Fruit fly (Drosophila melanogaster) whole organism, embryonic: Measurements from ENCODE around the gene CG2120.
A peak's percentile ranks its signal among the peaks of the same experiment; 100 is the strongest.

ENCODE experiments used
- Bgb ChIP-seq: fragments of 200-800 bp; sonication (Bioruptor generic); IDR thresholded peaks from 2 replicates; pipeline ENCODE4 v1.3.6; 2022; ENCODE audit warnings: missing biosample characterization, missing genetic modification characterization; ENCODE audit not compliant: partially characterized antibody
- CG10979 ChIP-seq: fragments of 200-800 bp; sonication (Bioruptor generic); optimal IDR thresholded peaks from 2 replicates; lab custom pipeline; 2018; ENCODE audit warnings: missing biosample characterization, mild to moderate bottlenecking, missing genetic modification characterization, moderate library complexity
- CG11504 ChIP-seq: fragments of 200-800 bp; sonication (Bioruptor generic); optimal IDR thresholded peaks from 3 replicates; lab custom pipeline; 2019; ENCODE audit warnings: missing biosample characterization, mild to moderate bottlenecking, missing genetic modification characterization, moderate library complexity
- CG11696 ChIP-seq: fragments of 200-800 bp; sonication (Bioruptor generic); IDR thresholded peaks from 2 replicates; pipeline ENCODE4 v1.3.6; 2022; ENCODE audit warnings: missing biosample characterization, missing genetic modification characterization
- CG12155 ChIP-seq: fragments of 200-800 bp; sonication (Bioruptor generic); optimal IDR thresholded peaks from 3 replicates; lab custom pipeline; 2016; ENCODE audit warnings: missing biosample characterization, missing genetic modification characterization
- CG12236 ChIP-seq: fragments of 200-800 bp; sonication (Bioruptor generic); optimal IDR thresholded peaks from 2 replicates; lab custom pipeline; 2016; ENCODE audit warnings: missing biosample characterization, missing genetic modification characterization
- CG13287 ChIP-seq: fragments of 200-800 bp; sonication (Bioruptor generic); IDR thresholded peaks from 2 replicates; pipeline ENCODE4 v1.3.6; 2022; ENCODE audit warnings: missing biosample characterization, missing genetic modification characterization; ENCODE audit not compliant: partially characterized antibody
- CG14965 ChIP-seq: fragments of 200-800 bp; sonication (Bioruptor generic); optimal IDR thresholded peaks from 2 replicates; lab custom pipeline; 2016; ENCODE audit warnings: missing biosample characterization, missing genetic modification characterization, borderline replicate concordance
- CG17385 ChIP-seq: fragments of 200-800 bp; sonication (Bioruptor generic); optimal IDR thresholded peaks from 3 replicates; lab custom pipeline; 2018; ENCODE audit warnings: missing biosample characterization, mild to moderate bottlenecking, missing genetic modification characterization
- CG18011 ChIP-seq: fragments of 200-800 bp; sonication (Bioruptor generic); optimal IDR thresholded peaks from 2 replicates; lab custom pipeline; 2017; ENCODE audit warnings: missing biosample characterization, missing genetic modification characterization, mild to moderate bottlenecking, moderate library complexity, missing genotype
- CG2202 ChIP-seq: fragments of 200-800 bp; sonication (Bioruptor generic); optimal IDR thresholded peaks from 2 replicates; lab custom pipeline; 2018; ENCODE audit warnings: missing biosample characterization, mild to moderate bottlenecking, missing genetic modification characterization
- CG30020 ChIP-seq: fragments of 200-800 bp; optimal IDR thresholded peaks from 2 replicates; lab custom pipeline; 2019; ENCODE audit warnings: missing biosample characterization, mild to moderate bottlenecking, missing genetic modification characterization, moderate library complexity
- CG30403 ChIP-seq: fragments of 200-800 bp; sonication (Bioruptor generic); optimal IDR thresholded peaks from 3 replicates; lab custom pipeline; 2016; ENCODE audit warnings: missing biosample characterization, missing genetic modification characterization
- CG32532 ChIP-seq: fragments of 200-800 bp; sonication (Bioruptor generic); IDR thresholded peaks from 2 replicates; pipeline ENCODE4 v1.3.6; 2022; ENCODE audit warnings: missing biosample characterization, missing genetic modification characterization
- CG33557 ChIP-seq: fragments of 200-800 bp; sonication (Bioruptor generic); optimal IDR thresholded peaks from 2 replicates; lab custom pipeline; 2019; ENCODE audit warnings: missing biosample characterization, mild to moderate bottlenecking, missing genetic modification characterization, moderate library complexity
- CG34376 ChIP-seq: fragments of 200-800 bp; sonication (Bioruptor generic); optimal IDR thresholded peaks from 2 replicates; lab custom pipeline; 2018; ENCODE audit warnings: missing biosample characterization, mild to moderate bottlenecking, missing genetic modification characterization
- CG3847 ChIP-seq: fragments of 200-800 bp; sonication (Bioruptor generic); IDR thresholded peaks from 2 replicates; pipeline ENCODE4 v1.3.6; 2022; ENCODE audit warnings: missing biosample characterization, missing genetic modification characterization
- CG4404 ChIP-seq: fragments of 200-800 bp; sonication (Bioruptor generic); IDR thresholded peaks from 2 replicates; pipeline ENCODE4 v1.3.6; 2022; ENCODE audit warnings: missing biosample characterization, missing genetic modification characterization
- CG6175 ChIP-seq: fragments of 200-800 bp; sonication (Bioruptor generic); IDR thresholded peaks from 3 replicates; pipeline ENCODE4 v1.3.6; 2022; ENCODE audit warnings: missing biosample characterization, missing genetic modification characterization
- CG6272 ChIP-seq: fragments of 200-800 bp; sonication (Bioruptor generic); IDR thresholded peaks from 2 replicates; pipeline ENCODE4 v1.3.6; 2022; ENCODE audit warnings: missing biosample characterization, missing genetic modification characterization
- CG9609 ChIP-seq: fragments of 200-800 bp; sonication (Bioruptor generic); optimal IDR thresholded peaks from 3 replicates; lab custom pipeline; 2016; ENCODE audit warnings: missing biosample characterization, missing genetic modification characterization
- D19B ChIP-seq: fragments of 200-800 bp; sonication (Bioruptor generic); optimal IDR thresholded peaks from 2 replicates; lab custom pipeline; 2017; ENCODE audit warnings: missing biosample characterization, mild to moderate bottlenecking, missing genetic modification characterization
- Dek ChIP-seq: fragments of 200-800 bp; sonication (Bioruptor generic); optimal IDR thresholded peaks from 3 replicates; lab custom pipeline; 2019; ENCODE audit warnings: missing biosample characterization, mild to moderate bottlenecking, missing genetic modification characterization, moderate library complexity
- Doc2 ChIP-seq: fragments of 200-800 bp; sonication (Bioruptor generic); IDR thresholded peaks from 2 replicates; pipeline ENCODE4 v1.3.6; 2022; ENCODE audit warnings: missing biosample characterization, missing genetic modification characterization
- Fer1 ChIP-seq: fragments of 200-800 bp; sonication (Bioruptor generic); optimal IDR thresholded peaks from 2 replicates; lab custom pipeline; 2017; ENCODE audit warnings: missing biosample characterization, mild to moderate bottlenecking, missing genetic modification characterization
- Hr3 ChIP-seq: fragments of 200-800 bp; sonication (Bioruptor generic); optimal IDR thresholded peaks from 3 replicates; lab custom pipeline; 2016; ENCODE audit warnings: missing biosample characterization, missing genetic modification characterization
- Lim3 ChIP-seq: fragments of 200-800 bp; sonication (Bioruptor generic); IDR thresholded peaks from 2 replicates; pipeline ENCODE4 v1.3.6; 2022; ENCODE audit warnings: missing biosample characterization, missing genetic modification characterization
- Nf-YC ChIP-seq: fragments of 200-800 bp; optimal IDR thresholded peaks from 3 replicates; lab custom pipeline; 2019; ENCODE audit warnings: missing biosample characterization, mild to moderate bottlenecking, missing genetic modification characterization, moderate library complexity
- PHDP ChIP-seq: fragments of 200-800 bp; sonication (Bioruptor generic); optimal IDR thresholded peaks from 3 replicates; lab custom pipeline; 2018; ENCODE audit warnings: missing biosample characterization, mild to moderate bottlenecking, missing genetic modification characterization, moderate library complexity
- Rfx ChIP-seq: fragments of 200-800 bp; sonication (Bioruptor generic); IDR thresholded peaks from 2 replicates; pipeline ENCODE4 v1.3.6; 2022; ENCODE audit warnings: missing biosample characterization, missing genetic modification characterization
- Sox102F ChIP-seq: fragments of 200-800 bp; sonication (Bioruptor generic); optimal IDR thresholded peaks from 2 replicates; lab custom pipeline; 2018; ENCODE audit warnings: missing biosample characterization, mild to moderate bottlenecking, missing genetic modification characterization, moderate library complexity
- bbx ChIP-seq: fragments of 200-800 bp; sonication (Bioruptor generic); IDR thresholded peaks from 2 replicates; pipeline ENCODE4 v1.3.6; 2022; ENCODE audit warnings: missing biosample characterization, missing genetic modification characterization; ENCODE audit not compliant: partially characterized antibody
- bowl ChIP-seq: fragments of 200-800 bp; sonication (Bioruptor generic); IDR thresholded peaks from 2 replicates; pipeline ENCODE4 v1.3.6; 2022; ENCODE audit warnings: missing biosample characterization, missing genetic modification characterization
- cad ChIP-seq: fragments of >200 bp; optimal IDR thresholded peaks from 2 replicates; lab custom pipeline; 2017; ENCODE audit warnings: missing biosample characterization, missing genetic modification characterization
- cato ChIP-seq: fragments of 200-800 bp; sonication (Bioruptor generic); optimal IDR thresholded peaks from 2 replicates; lab custom pipeline; 2016; ENCODE audit warnings: missing biosample characterization, missing genetic modification characterization, borderline replicate concordance
- dimm ChIP-seq: fragments of 200-800 bp; sonication (Bioruptor generic); IDR thresholded peaks from 2 replicates; pipeline ENCODE4 v1.3.6; 2022; ENCODE audit warnings: missing biosample characterization, missing genetic modification characterization
- dmrt11E ChIP-seq: fragments of 200-800 bp; sonication (Bioruptor generic); optimal IDR thresholded peaks from 3 replicates; lab custom pipeline; 2018; ENCODE audit warnings: missing biosample characterization, mild to moderate bottlenecking, missing genetic modification characterization, moderate library complexity
- emc ChIP-seq: fragments of 200-800 bp; sonication (Bioruptor generic); optimal IDR thresholded peaks from 2 replicates; lab custom pipeline; 2016; ENCODE audit warnings: missing biosample characterization, missing genetic modification characterization
- her ChIP-seq: fragments of 200-800 bp; sonication (Bioruptor generic); optimal IDR thresholded peaks from 2 replicates; lab custom pipeline; 2016; ENCODE audit warnings: missing biosample characterization, missing genetic modification characterization
- knrl ChIP-seq: fragments of 200-800 bp; sonication (Bioruptor generic); IDR thresholded peaks from 3 replicates; pipeline ENCODE4 v1.3.6; 2022; ENCODE audit warnings: missing biosample characterization, missing genetic modification characterization; ENCODE audit not compliant: partially characterized antibody
- org-1 ChIP-seq: fragments of 200-800 bp; sonication (Bioruptor generic); optimal IDR thresholded peaks from 2 replicates; lab custom pipeline; 2017; ENCODE audit warnings: missing biosample characterization, missing genetic modification characterization
- pnt ChIP-seq: fragments of 200-800 bp; sonication (Bioruptor generic); optimal IDR thresholded peaks from 3 replicates; lab custom pipeline; 2016; ENCODE audit warnings: missing biosample characterization, missing genetic modification characterization
- prd ChIP-seq, 3 experiments: fragments of >200 bp in 2 of 3; fragments of 200-800 bp in 1 of 3; sonication (Bioruptor generic) in 1 of 3; optimal IDR thresholded peaks in 2 of 3; IDR thresholded peaks in 1 of 3; 2 replicates in 2 of 3; 3 replicates in 1 of 3; pipeline versions ENCODE4 v1.3.6 to Lab custom; 2017 to 2022; ENCODE audit warnings: missing biosample characterization in 1 of 3, missing genetic modification characterization in 1 of 3
- rib ChIP-seq: fragments of 200-800 bp; sonication (Bioruptor generic); IDR thresholded peaks from 2 replicates; pipeline ENCODE4 v1.3.6; 2022; ENCODE audit warnings: missing biosample characterization, missing genetic modification characterization
- schlank ChIP-seq: fragments of 200-800 bp; sonication (Bioruptor generic); optimal IDR thresholded peaks from 2 replicates; lab custom pipeline; 2018; ENCODE audit warnings: missing biosample characterization, mild to moderate bottlenecking, missing genetic modification characterization
- sim ChIP-seq: fragments of 200-800 bp; sonication (Bioruptor generic); IDR thresholded peaks from 2 replicates; pipeline ENCODE4 v1.3.6; 2022; ENCODE audit warnings: missing biosample characterization, missing genetic modification characterization
- tio ChIP-seq: fragments of 200-800 bp; sonication (Bioruptor generic); optimal IDR thresholded peaks from 2 replicates; lab custom pipeline; 2017; ENCODE audit warnings: missing biosample characterization, missing genetic modification characterization, inconsistent platforms
- toy ChIP-seq: fragments of 200-800 bp; sonication (Bioruptor generic); IDR thresholded peaks from 2 replicates; pipeline ENCODE4 v1.3.6; 2022; ENCODE audit warnings: missing biosample characterization, missing genetic modification characterization
- twi ChIP-seq: fragments of 200-800 bp; optimal IDR thresholded peaks from 2 replicates; lab custom pipeline; 2019; ENCODE audit warnings: missing biosample characterization, mild to moderate bottlenecking, missing genetic modification characterization, moderate library complexity

Gene CG2120

dm6 chrX:8145501-8146157, 10.0 kb downstream of the CG2120 start, which contains the start of the genes alpha-PheRS and CG2129 (continued):
- TF ChIP-seq prd (optimal IDR thresholded peaks at IDR 0.05; lab: Kevin White, UChicago) (no peak), prd (GFP tag; IDR thresholded peaks at IDR 0.05; lab: Robert Waterston, UW) (no peak), CG13287 (peak; percentile 53; the same call in 1 of the 2 replicates), dimm (GFP tag; lab: Robert Waterston, UW) (no peak), cato (GFP tag; lab: Kevin White, UChicago) (no peak), bbx (GFP tag; lab: Robert Waterston, UW) (no peak), Hr3 (peak; percentile 1), pnt (GFP tag; lab: Kevin White, UChicago) (no peak), CG33557 (GFP tag; lab: Kevin White, UChicago) (peak; percentile 0), Nf-YC (tag; lab: Kevin White, UChicago) (peak; percentile 48), Fer1 (peak; percentile 54), CG18011 (GFP tag; lab: Kevin White, UChicago) (no peak), bowl (GFP tag; lab: Robert Waterston, UW) (no peak), CG10979 (tag; lab: Kevin White, UChicago) (peak; percentile 7), her (GFP tag; lab: Kevin White, UChicago) (no peak), CG12236 (no peak), twi (tag; lab: Kevin White, UChicago) (no peak), cad (GFP tag; lab: Kevin White, UChicago) (no peak), knrl (GFP tag; lab: Robert Waterston, UW) (no peak), CG4404 (GFP tag; lab: Robert Waterston, UW) (no peak), org-1 (GFP tag; lab: Kevin White, UChicago) (no peak), tio (no peak), toy (no peak), CG32532 (peak; percentile 29; the same call in 1 of the 2 replicates), rib (GFP tag; lab: Robert Waterston, UW) (no peak), Lim3 (GFP tag; lab: Robert Waterston, UW) (no peak), CG14965 (GFP tag; lab: Kevin White, UChicago) (no peak), CG34376 (GFP tag; lab: Kevin White, UChicago) (peak; percentile 52), CG12155 (GFP tag; lab: Kevin White, UChicago) (peak; percentile 3), CG11504 (no peak), schlank (no peak), Doc2 (GFP tag; lab: Robert Waterston, UW) (no peak), CG3847 (GFP tag; lab: Robert Waterston, UW) (0 out of 2 replicates have a peak, but pooled peaks have one; percentile 12), CG17385 (GFP tag; lab: Kevin White, UChicago) (no peak), emc (GFP tag; lab: Kevin White, UChicago) (no peak), CG2202 (tag; lab: Kevin White, UChicago) (no peak), sim (GFP tag; lab: Robert Waterston, UW) (no peak), Rfx (GFP tag; lab: Robert Waterston, UW) (peak; percentile 46; the same call in 1 of the 2 replicates), dmrt11E (tag; lab: Kevin White, UChicago) (peak; percentile 15), CG30020 (tag; lab: Kevin White, UChicago) (peak; percentile 15), CG30403 (GFP tag; lab: Kevin White, UChicago) (peak; percentile 36), D19B (GFP tag; lab: Kevin White, UChicago) (no peak), CG9609 (GFP tag; lab: Kevin White, UChicago) (no peak), PHDP (tag; lab: Kevin White, UChicago) (peak; percentile 28), Sox102F (GFP tag; lab: Kevin White, UChicago) (no peak), CG11696 (GFP tag; lab: Robert Waterston, UW) (no peak), CG6272 (no peak), Dek (tag; lab: Kevin White, UChicago) (peak; percentile 3), Bgb (GFP tag; lab: Robert Waterston, UW) (0 out of 2 replicates have a peak, but pooled peaks have one; percentile 18), CG6175 (GFP tag; lab: Robert Waterston, UW) (no peak)
